Fruit fly (Drosophila melanogaster) ovary, adult (tissue): ENCODE results near the gene CG13667.

Source experiments
- CG17801 ChIP-seq: fragments of 200-800 bp; optimal IDR thresholded peaks from 2 replicates; lab custom pipeline; 2019; ENCODE audit warnings: missing biosample characterization, mild to moderate bottlenecking, missing genetic modification characterization, moderate library complexity; ENCODE audit not compliant: partially characterized antibody

The CG13667 gene

DNA sequence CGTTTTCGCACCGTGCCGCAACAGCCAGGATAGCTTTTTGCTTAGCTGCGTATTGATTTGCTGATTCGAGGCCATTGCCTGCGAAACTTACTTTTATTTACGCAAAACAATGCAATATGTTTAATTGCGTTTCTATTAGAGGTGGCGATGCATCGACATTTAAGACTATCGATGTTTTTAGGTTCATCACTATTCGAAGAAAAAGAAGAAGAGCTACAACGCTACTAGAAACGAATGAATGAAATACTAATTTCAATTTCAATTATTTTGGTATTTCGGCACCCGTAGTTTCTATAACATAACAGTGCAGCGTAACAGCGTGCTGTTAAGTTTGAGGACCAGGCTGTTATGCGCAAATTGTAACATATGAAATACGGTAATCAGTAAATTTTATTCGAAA lies at the start of gene CG13667, which contains the start of the genes Tpt and mkg-p:
CG13667 (plus strand) TSS at position 332 of the 400 bp plus-strand sequence.
Tpt (minus strand) TSS at position 155 of the 400 bp plus-strand sequence.
mkg-p (minus strand) TSS at position 155 of the 400 bp plus-strand sequence.
- TF ChIP-seq CG17801 (GFP tag; lab: Kevin White, UChicago), result no peak

DNA sequence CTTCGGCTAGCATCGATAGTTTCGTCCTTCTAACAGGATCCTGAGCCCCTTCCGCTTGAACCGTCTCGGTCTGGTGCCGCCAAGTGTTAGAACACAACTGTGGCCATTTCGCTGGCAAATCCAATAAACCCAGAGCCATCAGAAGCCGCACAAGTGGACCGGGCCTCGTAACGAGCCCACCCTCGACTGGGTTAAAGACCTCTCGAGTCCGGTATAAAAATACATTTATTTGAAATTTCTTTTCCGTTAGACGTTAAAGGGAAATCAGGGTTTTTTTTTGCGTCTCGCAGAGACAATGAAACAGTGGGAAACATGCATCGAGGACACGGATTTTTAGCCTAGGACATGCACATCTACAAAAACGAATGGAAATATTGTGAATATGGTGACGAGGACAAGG lies 49.1 kb upstream of the CG13667 start, which contains the start of gene Culd:
Culd (minus strand) TSS at position 101 of the 400 bp plus-strand sequence.
- TF ChIP-seq CG17801 (GFP tag; lab: Kevin White, UChicago), result no peak

DNA sequence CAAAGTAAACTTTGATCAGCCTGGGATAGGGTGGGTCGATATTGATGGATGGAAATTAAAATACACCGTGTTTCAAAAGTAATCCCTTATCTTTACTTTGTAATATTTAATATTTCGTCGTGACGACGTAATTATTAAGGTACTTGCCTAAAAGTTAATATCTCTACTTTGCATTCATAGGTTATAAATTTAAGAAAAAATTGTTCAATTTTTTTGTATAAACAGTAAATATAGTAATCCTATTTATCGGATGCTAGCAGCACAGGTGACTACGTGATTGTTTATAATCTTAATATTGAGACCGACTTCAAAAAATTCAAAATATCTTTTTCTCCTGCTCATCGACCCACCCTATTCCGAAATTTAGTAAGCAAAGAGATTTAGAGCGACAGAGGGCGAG lies 47.1 kb upstream of the CG13667 start:
- TF ChIP-seq CG17801 (GFP tag; lab: Kevin White, UChicago), result peak; percentile 10

DNA sequence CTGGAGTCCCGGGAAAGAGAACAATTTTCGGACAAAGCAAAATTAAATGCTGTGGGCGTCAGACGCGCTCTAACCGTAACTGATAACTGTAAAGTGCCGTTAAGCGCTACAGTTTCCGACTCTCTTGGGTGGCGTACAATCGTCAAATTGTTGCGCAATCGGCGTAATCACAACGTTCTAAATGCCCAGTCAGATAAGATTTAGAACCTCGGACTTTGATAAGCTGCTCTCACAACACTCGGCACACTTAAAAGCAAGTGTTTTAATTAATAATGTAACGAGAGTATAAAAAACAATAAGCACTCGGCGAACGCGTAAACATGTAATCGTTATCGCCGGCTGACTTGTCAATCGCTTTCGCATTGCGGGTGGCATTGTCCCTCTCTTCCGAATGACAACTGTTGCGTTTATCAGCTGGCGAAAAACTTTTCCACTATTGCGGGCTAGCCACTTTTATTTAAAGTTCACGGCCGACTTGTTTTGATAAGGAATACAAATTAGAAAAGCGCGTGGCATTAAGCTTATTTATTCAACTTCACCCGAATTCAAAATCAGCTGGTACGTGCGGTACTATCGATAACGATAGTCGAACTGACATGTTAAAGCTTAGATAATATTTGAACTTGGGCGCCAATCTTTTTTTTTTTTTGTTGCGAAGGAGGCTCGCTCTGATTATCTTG lies 46.3 kb upstream of the CG13667 start:
- no peak for TF ChIP-seq CG17801 (GFP tag; lab: Kevin White, UChicago)

DNA sequence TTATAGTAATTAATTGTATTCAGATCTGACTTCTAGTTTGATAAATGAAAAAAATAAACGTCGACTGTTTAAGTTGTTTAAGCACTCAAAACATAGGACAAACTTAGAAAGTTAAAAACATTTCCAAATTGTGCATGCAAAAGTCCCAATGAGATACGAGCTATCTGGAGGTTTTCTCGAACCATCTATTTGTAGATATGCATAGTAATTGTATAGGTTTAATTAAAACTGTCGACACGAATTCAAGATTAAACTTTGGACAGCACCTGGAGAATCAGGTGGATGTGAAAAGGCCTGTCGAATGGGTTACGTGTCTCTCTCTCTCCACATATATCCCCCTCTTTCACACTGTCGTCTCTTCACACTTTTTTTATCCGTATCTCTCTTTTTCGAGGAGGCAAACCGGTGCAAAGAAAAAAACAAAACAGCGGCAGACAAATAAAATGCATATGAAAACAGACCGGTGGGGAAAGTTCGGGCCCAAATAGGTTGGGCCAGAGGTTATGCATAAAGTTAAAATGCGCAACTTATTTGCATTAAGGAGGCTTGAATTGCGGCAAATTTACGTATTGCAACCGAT lies 45.1 kb upstream of the CG13667 start:
- TF ChIP-seq CG17801 (GFP tag; lab: Kevin White, UChicago), result no peak

DNA sequence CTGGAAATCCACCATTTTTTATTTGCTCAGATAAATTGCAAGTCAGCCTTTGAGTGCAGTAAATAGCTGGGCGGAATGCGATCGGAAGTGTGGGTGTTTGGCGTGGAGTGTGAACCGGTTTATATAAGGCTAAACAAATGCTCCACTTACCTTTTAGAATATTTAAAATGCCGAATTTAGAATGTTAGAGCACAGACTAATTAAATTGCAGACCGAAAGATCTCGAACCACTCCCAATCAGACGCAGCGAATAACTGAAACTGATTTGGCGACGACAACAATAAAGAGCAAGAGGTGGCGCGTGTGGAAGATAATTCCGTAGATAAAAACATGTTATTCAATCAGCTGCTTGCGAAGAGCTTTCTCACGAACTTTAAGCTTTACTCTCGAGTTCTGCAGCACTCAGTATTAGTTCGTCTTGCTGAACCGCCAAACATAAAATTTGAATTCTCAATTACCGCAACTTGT lies 44.6 kb upstream of the CG13667 start, which contains the start of gene Idh:
Idh (minus strand) TSS at position 264 of the 468 bp plus-strand sequence.
- peak; percentile 81 for TF ChIP-seq CG17801 (GFP tag; lab: Kevin White, UChicago)

DNA sequence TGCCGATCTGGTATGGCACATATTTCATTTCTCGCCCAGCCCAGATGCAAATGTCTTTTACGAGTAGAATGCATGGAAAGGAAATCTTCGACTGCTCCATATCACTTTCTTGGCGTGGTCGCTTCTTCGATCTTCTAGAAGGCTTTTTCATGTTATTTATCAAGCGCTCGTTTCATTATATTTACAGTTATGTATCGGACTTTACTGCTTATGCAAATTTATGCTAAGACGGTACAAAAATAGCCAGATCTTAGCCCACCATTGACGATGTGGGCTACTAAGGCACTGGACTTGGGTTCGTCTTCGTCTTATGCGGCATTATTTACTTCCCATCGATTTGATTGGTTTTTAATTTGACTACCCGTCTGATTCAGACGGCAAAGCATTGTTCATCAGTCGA lies 42.0 kb upstream of the CG13667 start:
- TF ChIP-seq CG17801 (GFP tag; lab: Kevin White, UChicago), result no peak

DNA sequence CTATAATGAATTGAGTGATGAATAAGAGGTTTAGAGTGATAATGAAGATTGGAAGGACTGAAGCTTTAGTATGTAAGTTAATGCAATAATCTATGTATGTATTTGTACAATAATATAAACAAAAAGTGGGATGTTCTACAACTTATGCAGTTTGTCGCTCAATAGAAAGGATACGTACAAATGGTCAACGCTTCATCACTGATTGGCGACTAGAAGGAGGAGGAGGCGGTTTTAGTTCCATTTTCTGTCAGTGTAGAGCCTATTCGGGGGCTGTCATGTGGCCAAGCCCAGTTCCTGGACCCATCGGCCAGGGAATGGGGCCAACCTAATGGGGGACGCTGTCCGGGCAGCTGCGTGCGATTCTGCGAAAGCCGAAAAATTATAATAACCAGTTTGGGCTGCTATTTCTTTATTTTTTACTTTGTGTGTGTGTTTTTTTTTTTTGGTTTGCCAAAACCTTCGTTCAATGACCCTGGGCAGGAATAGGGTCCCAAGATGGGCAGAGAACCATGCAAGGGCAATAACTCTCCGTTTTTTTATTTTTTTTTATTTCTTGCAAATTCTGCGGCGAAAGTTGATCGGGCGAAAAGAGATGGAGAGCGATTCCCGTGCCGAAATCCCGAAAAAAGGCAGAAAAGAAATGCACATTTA lies 36.4 kb upstream of the CG13667 start:
- no peak for TF ChIP-seq CG17801 (GFP tag; lab: Kevin White, UChicago)

DNA sequence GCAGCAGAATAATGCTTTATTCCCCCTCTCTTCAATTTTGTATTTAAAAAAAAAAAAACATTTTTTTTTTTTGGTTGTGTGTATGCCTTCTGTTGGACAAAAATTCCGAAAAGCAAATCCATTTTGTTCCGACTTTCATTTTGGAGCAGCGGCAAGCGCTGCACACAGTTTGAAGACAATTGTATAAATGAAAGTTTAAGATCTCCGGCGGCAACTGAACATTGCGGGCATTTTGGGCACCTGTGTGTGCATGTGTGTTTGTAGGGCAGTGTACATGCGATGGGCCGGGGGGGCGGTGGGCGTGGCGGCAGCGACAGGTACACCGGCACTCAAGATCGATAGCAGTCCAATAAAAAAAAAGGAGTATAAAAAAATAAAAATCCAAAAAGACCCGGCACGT lies 35.8 kb upstream of the CG13667 start:
- no peak for TF ChIP-seq CG17801 (GFP tag; lab: Kevin White, UChicago)

DNA sequence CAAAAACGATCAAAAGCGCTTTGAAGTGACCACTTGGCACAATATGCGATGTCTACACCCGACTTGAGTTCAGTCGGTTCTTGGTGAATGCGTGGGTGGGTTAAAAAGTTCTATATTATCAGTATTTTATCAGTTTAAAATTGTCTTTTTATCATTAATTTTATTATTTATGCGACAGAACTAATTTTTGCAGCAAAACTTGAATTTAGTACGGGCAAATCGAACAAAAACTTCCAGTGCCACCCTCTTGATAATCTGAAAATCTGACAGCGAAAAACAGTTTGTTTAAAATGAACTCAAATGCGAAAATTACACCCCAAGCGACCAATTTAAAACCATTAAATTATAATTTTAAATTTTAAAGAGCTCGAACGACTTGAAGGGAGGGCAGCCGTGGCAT lies 34.3 kb upstream of the CG13667 start:
- no peak for TF ChIP-seq CG17801 (GFP tag; lab: Kevin White, UChicago)

DNA sequence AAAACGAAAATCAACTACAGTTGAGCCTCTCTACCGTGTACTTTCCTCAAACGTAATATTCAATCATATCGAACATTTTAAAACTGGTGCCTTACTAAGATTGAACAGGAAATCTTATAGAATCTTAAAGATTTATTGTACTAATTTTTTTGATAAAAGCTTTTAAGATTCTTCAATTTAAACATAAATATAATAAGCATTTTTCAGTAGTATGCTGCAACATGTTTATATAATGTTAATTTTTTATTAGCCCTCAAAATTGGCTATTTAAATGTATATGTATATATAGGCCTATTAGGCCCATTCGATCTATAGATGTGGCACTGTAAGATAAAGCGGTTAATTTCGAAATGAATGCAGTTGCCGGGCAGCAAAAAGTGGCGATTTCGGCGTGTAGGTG lies 33.7 kb upstream of the CG13667 start:
- TF ChIP-seq CG17801 (GFP tag; lab: Kevin White, UChicago), result no peak

DNA sequence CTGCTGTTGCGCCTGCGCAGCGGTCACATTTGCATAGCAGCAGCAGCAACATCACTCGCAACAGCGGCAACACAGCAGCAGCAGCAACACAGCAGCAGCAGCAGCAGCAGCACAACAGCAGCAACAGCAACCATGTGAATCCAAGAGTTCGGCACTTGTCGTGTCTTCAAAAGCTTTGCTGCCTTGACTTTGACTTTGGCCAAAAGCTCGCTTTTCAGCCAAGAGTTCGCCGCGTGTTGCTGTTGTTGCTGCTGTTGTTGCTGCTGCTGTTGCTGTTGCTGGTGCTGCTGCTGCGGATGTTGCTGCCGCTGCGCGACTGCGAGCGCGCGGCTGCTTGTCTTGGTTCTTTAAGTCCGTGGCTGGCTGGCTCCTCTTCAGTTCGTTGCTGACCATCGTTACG lies 33.2 kb upstream of the CG13667 start, which contains the start of gene ImpE1:
ImpE1 (plus strand) TSS at position 371 of the 400 bp plus-strand sequence.
- TF ChIP-seq CG17801 (GFP tag; lab: Kevin White, UChicago), result no peak

DNA sequence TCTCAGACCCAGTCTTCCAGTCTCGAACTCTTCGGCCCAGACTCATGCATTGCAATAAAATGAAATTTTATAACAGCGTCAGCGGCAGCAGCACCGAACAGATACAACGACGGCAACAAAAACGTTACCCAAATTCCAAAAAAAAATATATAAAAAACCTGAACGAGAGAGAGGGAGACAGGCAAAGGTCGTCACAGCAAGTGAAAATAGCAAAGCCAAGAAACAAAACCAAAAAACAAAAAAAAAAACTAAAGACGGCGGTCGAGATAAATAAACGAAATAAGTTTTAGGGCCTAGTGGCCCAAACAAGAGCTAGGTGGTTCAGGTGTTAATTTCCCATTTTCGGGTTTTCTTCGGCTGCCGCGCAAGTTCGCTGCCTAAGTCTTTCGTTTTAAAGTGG lies 31.1 kb upstream of the CG13667 start:
- no peak for TF ChIP-seq CG17801 (GFP tag; lab: Kevin White, UChicago)

DNA sequence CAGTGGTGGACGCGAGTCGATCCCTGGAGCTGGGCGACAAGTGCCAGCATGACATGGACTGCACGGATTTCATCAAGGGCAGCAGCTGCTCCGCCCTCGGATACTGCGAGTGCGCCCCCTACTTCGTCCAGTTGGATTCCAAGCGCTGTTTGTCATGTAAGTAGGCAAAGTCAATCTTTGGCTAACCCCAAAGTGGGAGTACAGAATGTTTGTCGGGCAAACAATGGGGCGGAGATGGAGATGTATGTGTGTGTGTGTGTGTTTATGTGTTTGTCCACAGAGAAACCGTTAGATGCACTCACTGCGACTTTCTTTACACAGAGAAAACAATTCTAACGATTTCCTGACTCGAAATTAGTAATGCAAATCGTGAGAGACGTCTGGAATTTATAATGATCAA lies 26.1 kb upstream of the CG13667 start:
- no peak for TF ChIP-seq CG17801 (GFP tag; lab: Kevin White, UChicago)

DNA sequence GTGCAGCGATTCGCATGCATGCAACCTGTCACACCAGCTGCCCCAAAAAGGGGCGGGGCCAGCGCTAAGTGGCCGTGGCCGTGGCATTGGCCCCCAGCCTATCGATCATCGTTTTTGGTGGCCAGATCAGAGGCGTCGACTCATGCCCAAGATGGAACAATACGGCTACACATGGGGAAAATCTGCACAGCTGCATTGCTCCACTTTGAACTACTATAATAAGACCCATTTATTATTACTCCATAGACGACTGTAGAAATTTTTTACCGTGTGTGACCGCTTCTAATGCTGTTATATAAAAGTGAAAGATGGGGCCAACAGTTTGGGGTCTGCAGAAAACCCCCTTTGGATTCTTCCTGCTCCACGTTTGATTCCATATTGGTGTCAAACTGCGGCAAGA lies 21.3 kb upstream of the CG13667 start:
- TF ChIP-seq CG17801 (GFP tag; lab: Kevin White, UChicago), result no peak
